Fruit fly (Drosophila melanogaster) S2 (cell line): ENCODE measurements around the gene CG32554.

Experiments used
- CG8478 ChIP-seq: fragments of >200 bp; optimal IDR thresholded peaks from 2 replicates; lab custom pipeline; 2018
- CTCF ChIP-seq, 2 experiments: fragments of >200 bp; optimal IDR thresholded peaks; 2 replicates each; lab custom pipeline; 2018

- TF ChIP-seq CTCF (optimal IDR thresholded peaks at IDR 0.05; lab: Kevin White, UChicago): no peak
- no peak for TF ChIP-seq CG8478 (lab: Kevin White, UChicago)
Observed at dm6 chrX:17865103-17865502, 12.6 kb upstream of the CG32554 start.
